Worm (Caenorhabditis elegans) whole organism, late embryonic: ENCODE measurements around the gene T02E9.6.

Experiments
- C38D4.7 ChIP-seq: fragments of 200-800 bp; sonication (Bioruptor generic); optimal IDR thresholded peaks from 2 replicates; lab custom pipeline; 2018; ENCODE audit warnings: mild to moderate bottlenecking, missing genetic modification characterization, moderate library complexity, missing compliant biosample characterization
- K09A11.1 ChIP-seq: sonication (generic microtip); optimal IDR thresholded peaks from 2 replicates; lab custom pipeline; 2017; ENCODE audit warnings: antibody characterized with exemption, mild to moderate bottlenecking, missing genetic modification characterization, missing compliant biosample characterization; ENCODE audit not compliant: insufficient read depth
- T23F11.4 ChIP-seq: fragments of 200-800 bp; sonication (Bioruptor generic); optimal IDR thresholded peaks from 2 replicates; lab custom pipeline; 2018; ENCODE audit warnings: mild to moderate bottlenecking, missing genetic modification characterization, missing compliant biosample characterization
- Y22D7AL.16 ChIP-seq: sonication (generic microtip); optimal IDR thresholded peaks from 2 replicates; lab custom pipeline; 2016; ENCODE audit warnings: missing genetic modification characterization, missing compliant biosample characterization
- ama-1 ChIP-seq: fragments of 150-350 bp; optimal IDR thresholded peaks from 2 replicates; lab custom pipeline; 2014
- ceh-18 ChIP-seq: sonication (generic microtip); optimal IDR thresholded peaks from 2 replicates; lab custom pipeline; 2016; ENCODE audit warnings: missing genetic modification characterization, missing compliant biosample characterization
- ceh-19 ChIP-seq: fragments of 200-800 bp; sonication (Bioruptor generic); optimal IDR thresholded peaks from 2 replicates; lab custom pipeline; 2018; ENCODE audit warnings: mild to moderate bottlenecking, missing genetic modification characterization, missing compliant biosample characterization
- ceh-2 ChIP-seq: sonication (generic microtip); optimal IDR thresholded peaks from 2 replicates; lab custom pipeline; 2016; ENCODE audit warnings: missing genotype, missing genetic modification characterization, missing compliant biosample characterization
- ceh-22 ChIP-seq: sonication (generic microtip); optimal IDR thresholded peaks from 2 replicates; lab custom pipeline; 2017; ENCODE audit warnings: missing biosample characterization, missing genetic modification characterization
- ceh-24 ChIP-seq: sonication (generic microtip); optimal IDR thresholded peaks from 2 replicates; lab custom pipeline; 2016; ENCODE audit warnings: mild to moderate bottlenecking, missing genetic modification characterization, missing compliant biosample characterization
- ceh-30 ChIP-seq: fragments of 150-350 bp; optimal IDR thresholded peaks from 2 replicates; lab custom pipeline; 2014; ENCODE audit warnings: missing biosample characterization, missing genetic modification characterization
- ceh-31 ChIP-seq: sonication (generic microtip); optimal IDR thresholded peaks from 2 replicates; lab custom pipeline; 2016; ENCODE audit warnings: missing genetic modification characterization, missing compliant biosample characterization
- ceh-45 ChIP-seq: fragments of 200-800 bp; sonication (Bioruptor generic); IDR thresholded peaks from 2 replicates; pipeline ENCODE4 v1.3.6; 2022; ENCODE audit warnings: missing genetic modification reagents, missing genetic modification characterization, missing compliant biosample characterization
- ceh-6 ChIP-seq: fragments of 200-800 bp; sonication (Bioruptor generic); optimal IDR thresholded peaks from 2 replicates; lab custom pipeline; 2018; ENCODE audit warnings: mild to moderate bottlenecking, missing genetic modification characterization, missing compliant biosample characterization
- ceh-9 ChIP-seq: sonication (generic microtip); optimal IDR thresholded peaks from 2 replicates; lab custom pipeline; 2016; ENCODE audit warnings: mild to moderate bottlenecking, missing genetic modification characterization, inconsistent platforms, missing compliant biosample characterization
- dmd-4 ChIP-seq: sonication (generic microtip); optimal IDR thresholded peaks from 2 replicates; lab custom pipeline; 2016; ENCODE audit warnings: borderline replicate concordance, missing genetic modification characterization, missing compliant biosample characterization
- elt-2 ChIP-seq: sonication (generic microtip); optimal IDR thresholded peaks from 2 replicates; lab custom pipeline; 2016; ENCODE audit warnings: missing genetic modification reagents, missing genetic modification characterization, missing compliant biosample characterization
- eyg-1 ChIP-seq: sonication (generic microtip); optimal IDR thresholded peaks from 2 replicates; lab custom pipeline; 2016; ENCODE audit warnings: missing genotype, missing genetic modification characterization, missing compliant biosample characterization
- fax-1 ChIP-seq: sonication (generic microtip); optimal IDR thresholded peaks from 2 replicates; lab custom pipeline; 2016; ENCODE audit warnings: missing genotype, missing genetic modification characterization, missing compliant biosample characterization
- fkh-6 ChIP-seq: sonication (generic microtip); optimal IDR thresholded peaks from 2 replicates; lab custom pipeline; 2016; ENCODE audit warnings: missing genetic modification characterization, missing compliant biosample characterization
- hlh-13 ChIP-seq: fragments of 200-800 bp; sonication (Bioruptor generic); optimal IDR thresholded peaks from 2 replicates; lab custom pipeline; 2018; ENCODE audit warnings: mild to moderate bottlenecking, missing genetic modification characterization, missing compliant biosample characterization
- hlh-15 ChIP-seq: sonication (generic microtip); optimal IDR thresholded peaks from 2 replicates; lab custom pipeline; 2016; ENCODE audit warnings: missing genetic modification characterization, missing compliant biosample characterization
- hlh-30 ChIP-seq: sonication (generic microtip); optimal IDR thresholded peaks from 2 replicates; lab custom pipeline; 2017; ENCODE audit warnings: antibody characterized with exemption, missing genetic modification characterization, missing compliant biosample characterization; ENCODE audit not compliant: insufficient read depth
- hlh-8 ChIP-seq: sonication (generic microtip); optimal IDR thresholded peaks from 2 replicates; lab custom pipeline; 2016; ENCODE audit warnings: missing genotype, missing genetic modification characterization, missing compliant biosample characterization
- lin-11 ChIP-seq: fragments of 200-800 bp; sonication (Bioruptor generic); optimal IDR thresholded peaks from 2 replicates; lab custom pipeline; 2018; ENCODE audit warnings: mild to moderate bottlenecking, missing genetic modification characterization, missing compliant biosample characterization
- madf-2 ChIP-seq: sonication (generic microtip); optimal IDR thresholded peaks from 2 replicates; lab custom pipeline; 2017; ENCODE audit warnings: missing genetic modification characterization, missing compliant biosample characterization
- nhr-232 ChIP-seq: sonication (generic microtip); optimal IDR thresholded peaks from 2 replicates; lab custom pipeline; 2016; ENCODE audit warnings: missing genetic modification characterization, missing compliant biosample characterization
- npax-4 ChIP-seq: sonication (generic microtip); optimal IDR thresholded peaks from 2 replicates; lab custom pipeline; 2016; ENCODE audit warnings: missing genetic modification characterization, missing compliant biosample characterization
- pag-3 ChIP-seq: sonication (generic microtip); optimal IDR thresholded peaks from 2 replicates; lab custom pipeline; 2016; ENCODE audit warnings: missing compliant biosample characterization, missing genetic modification characterization, borderline replicate concordance
- pax-1 ChIP-seq: fragments of 150-350 bp; optimal IDR thresholded peaks from 2 replicates; lab custom pipeline; 2014; ENCODE audit warnings: missing biosample characterization, missing genetic modification characterization
- pha-2 ChIP-seq: sonication (generic microtip); optimal IDR thresholded peaks from 2 replicates; lab custom pipeline; 2017; ENCODE audit warnings: mild to moderate bottlenecking, missing genetic modification characterization, missing compliant biosample characterization
- pha-4 ChIP-seq: fragments of 150-350 bp; optimal IDR thresholded peaks from 2 replicates; lab custom pipeline; 2018; ENCODE audit warnings: missing biosample characterization, missing genetic modification reagents, missing genetic modification characterization
- pros-1 ChIP-seq: fragments of 150-350 bp; optimal IDR thresholded peaks from 2 replicates; lab custom pipeline; 2014; ENCODE audit warnings: missing biosample characterization, missing genetic modification reagents, missing genetic modification characterization
- tbx-7 ChIP-seq: sonication (generic microtip); optimal IDR thresholded peaks from 2 replicates; lab custom pipeline; 2016; ENCODE audit warnings: missing genotype, missing genetic modification characterization, missing compliant biosample characterization
- unc-42 ChIP-seq: sonication (generic microtip); optimal IDR thresholded peaks from 2 replicates; lab custom pipeline; 2016; ENCODE audit warnings: missing genotype, missing genetic modification characterization, missing compliant biosample characterization
- unc-86 ChIP-seq: sonication (generic microtip); optimal IDR thresholded peaks from 2 replicates; lab custom pipeline; 2016; ENCODE audit warnings: missing genetic modification characterization, missing compliant biosample characterization

T02E9.6 gene

DNA sequence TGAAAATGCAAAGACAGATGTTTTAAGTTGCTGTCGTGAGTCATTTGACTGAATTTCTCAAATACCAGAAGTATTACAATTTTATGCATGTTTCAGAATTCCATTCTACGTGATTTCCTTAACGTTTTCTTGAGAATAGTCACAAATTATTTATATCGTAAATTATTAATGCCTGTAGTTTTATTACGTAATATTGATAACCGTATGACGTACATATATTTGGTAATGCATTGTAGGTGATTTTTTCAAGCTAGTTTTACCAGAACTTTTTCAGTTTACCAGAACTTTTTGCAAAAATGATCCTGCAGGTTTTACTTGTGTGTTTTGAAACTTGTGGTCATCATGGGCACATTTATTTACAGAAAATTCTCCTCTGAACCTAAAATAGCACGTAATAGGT lies 39.8 kb upstream of the T02E9.6 start:
- TF ChIP-seq ceh-31 (tag; lab: Kevin White, UChicago) (no peak), ceh-6 (GFP tag; lab: Kevin White, UChicago) (no peak), ceh-45 (no peak), C38D4.7 (GFP tag; lab: Kevin White, UChicago) (no peak), ceh-2 (tag; lab: Kevin White, UChicago) (no peak), unc-86 (tag; lab: Kevin White, UChicago) (no peak), hlh-30 (tag; lab: Kevin White, UChicago) (no peak), hlh-15 (tag; lab: Kevin White, UChicago) (no peak), tbx-7 (tag; lab: Kevin White, UChicago) (no peak), ceh-22 (no peak), ceh-24 (tag; lab: Kevin White, UChicago) (no peak), pax-1 (tag; lab: Kevin White, UChicago) (no peak), ceh-9 (tag; lab: Kevin White, UChicago) (no peak), pha-4 (no peak)

ce11 chrV:11372284-11372878 lies 38.3 kb upstream of the T02E9.6 start:
- TF ChIP-seq hlh-8 (tag; lab: Kevin White, UChicago) (no peak), ceh-18 (tag; lab: Kevin White, UChicago) (no peak), pag-3 (tag; lab: Kevin White, UChicago) (no peak), dmd-4 (tag; lab: Kevin White, UChicago) (no peak), elt-2 (tag; lab: Kevin White, UChicago) (no peak), ceh-19 (GFP tag; lab: Kevin White, UChicago) (no peak), fax-1 (tag; lab: Kevin White, UChicago) (no peak), lin-11 (tag; lab: Kevin White, UChicago) (no peak), unc-42 (tag; lab: Kevin White, UChicago) (peak; percentile 52)

DNA sequence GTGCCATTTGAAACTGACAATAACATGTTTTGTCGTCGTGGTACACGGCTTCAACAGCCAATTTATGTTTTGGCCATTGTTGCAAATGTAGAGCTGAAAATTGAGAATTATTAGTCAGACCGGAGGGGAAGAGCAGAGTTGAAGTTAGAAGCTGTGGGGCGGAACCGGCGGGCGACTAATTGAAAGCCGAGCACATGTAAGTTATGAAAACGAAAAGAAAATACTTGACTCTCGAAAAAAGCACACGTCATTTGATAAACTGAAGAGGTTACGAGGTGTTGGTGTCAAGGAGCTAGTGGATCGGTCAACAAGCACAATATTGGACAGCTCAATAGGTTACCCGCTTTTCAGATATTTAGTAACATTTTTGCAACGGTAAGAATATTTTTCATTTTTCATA lies 32.0 kb upstream of the T02E9.6 start, which contains the start of gene dop-5:
Gene dop-5 (minus strand): TSS at position 101 of the 400 bp plus-strand sequence.
- no peak for TF ChIP-seq pag-3 (tag; lab: Kevin White, UChicago)
- TF ChIP-seq T23F11.4 (GFP tag; lab: Kevin White, UChicago): no peak
- TF ChIP-seq npax-4 (tag; lab: Kevin White, UChicago): no peak
- TF ChIP-seq ceh-30 (tag; lab: Kevin White, UChicago): no peak
- no peak for TF ChIP-seq unc-86 (tag; lab: Kevin White, UChicago)
- no peak for TF ChIP-seq madf-2 (tag; lab: Kevin White, UChicago)
- no peak for TF ChIP-seq hlh-13 (GFP tag; lab: Kevin White, UChicago)
- TF ChIP-seq, all 69 proteins: peak for 0

- TF ChIP-seq K09A11.1: no peak
- TF ChIP-seq eyg-1: no peak
- TF ChIP-seq hlh-13 (GFP tag; lab: Kevin White, UChicago): no peak
- TF ChIP-seq fkh-6 (tag; lab: Kevin White, UChicago): no peak
- TF ChIP-seq hlh-30 (tag; lab: Kevin White, UChicago): no peak
- no peak for TF ChIP-seq pha-2 (tag; lab: Kevin White, UChicago)
- no peak for TF ChIP-seq pros-1 (tag; lab: Kevin White, UChicago)
- no peak for TF ChIP-seq nhr-232 (tag; lab: Kevin White, UChicago)
- TF ChIP-seq lin-11 (tag; lab: Kevin White, UChicago): no peak
- TF ChIP-seq pag-3 (tag; lab: Kevin White, UChicago): no peak
- no peak for TF ChIP-seq ama-1 (lab: Kevin White, UChicago)
- no peak for TF ChIP-seq Y22D7AL.16 (tag; lab: Kevin White, UChicago)
Observed at ce11 chrV:11363575-11363974, 29.5 kb upstream of the T02E9.6 start.
